Worm (Caenorhabditis elegans) whole organism, young adult: ENCODE measurements around the gene nduf-9.
A peak's percentile ranks its signal among the peaks of the same experiment; 100 is the strongest.

ENCODE experiments used
- B0019.2 ChIP-seq: fragments of 200-800 bp; sonication (Bioruptor generic); conservative IDR thresholded peaks from 2 replicates; pipeline ENCODE4 v1.3.6; 2022; ENCODE audit warnings: missing genetic modification reagents, missing genetic modification characterization, missing compliant biosample characterization
- B0035.1 ChIP-seq: sonication (generic microtip); optimal IDR thresholded peaks from 2 replicates; lab custom pipeline; 2016; ENCODE audit warnings: missing genetic modification characterization, mild to moderate bottlenecking, missing compliant biosample characterization, missing genotype, missing genetic modification reagents
- B0336.3 ChIP-seq: fragments of 200-800 bp; sonication (Bioruptor generic); IDR thresholded peaks from 2 replicates; pipeline ENCODE4 v1.3.6; 2022; ENCODE audit warnings: missing genetic modification characterization, missing compliant biosample characterization
- C06A6.2 ChIP-seq: fragments of 200-800 bp; sonication (Bioruptor generic); conservative IDR thresholded peaks from 2 replicates; pipeline ENCODE4 v1.3.6; 2022; ENCODE audit warnings: missing genetic modification characterization, missing compliant biosample characterization
- F49E8.2 ChIP-seq: sonication (generic microtip); optimal IDR thresholded peaks from 3 replicates; lab custom pipeline; 2017; ENCODE audit warnings: missing genetic modification characterization, mild to moderate bottlenecking, missing compliant biosample characterization, antibody characterized with exemption, moderate library complexity; ENCODE audit not compliant: insufficient read depth
- F52B5.7 ChIP-seq: sonication (generic microtip); optimal IDR thresholded peaks from 2 replicates; lab custom pipeline; 2016; ENCODE audit warnings: mild to moderate bottlenecking, missing genetic modification characterization, missing compliant biosample characterization
- F55B11.4 ChIP-seq: sonication (generic microtip); optimal IDR thresholded peaks from 2 replicates; lab custom pipeline; 2016; ENCODE audit warnings: missing compliant biosample characterization, missing genetic modification characterization, borderline replicate concordance; ENCODE audit not compliant: insufficient read depth
- K12H6.12 ChIP-seq: fragments of 200-800 bp; sonication (Bioruptor generic); optimal IDR thresholded peaks from 2 replicates; lab custom pipeline; 2018; ENCODE audit warnings: mild to moderate bottlenecking, missing genetic modification characterization, missing compliant biosample characterization
- T26A5.8 ChIP-seq: sonication (generic microtip); optimal IDR thresholded peaks from 2 replicates; lab custom pipeline; 2016; ENCODE audit warnings: missing genetic modification characterization, missing compliant biosample characterization
- Y53F4B.3 ChIP-seq: fragments of 200-800 bp; sonication (Bioruptor generic); IDR thresholded peaks from 2 replicates; pipeline ENCODE4 v1.3.6; 2022; ENCODE audit warnings: missing genetic modification reagents, missing genetic modification characterization, missing compliant biosample characterization
- Y53G8AR.9 ChIP-seq: fragments of 200-800 bp; sonication (Bioruptor generic); conservative IDR thresholded peaks from 2 replicates; pipeline ENCODE4 v1.3.6; 2022; ENCODE audit warnings: missing genetic modification reagents, missing genetic modification characterization, missing compliant biosample characterization
- Y67H2A.10 ChIP-seq: fragments of 200-800 bp; sonication (Bioruptor generic); conservative IDR thresholded peaks from 2 replicates; pipeline ENCODE4 v1.3.6; 2022; ENCODE audit warnings: missing genetic modification reagents, missing genetic modification characterization, missing compliant biosample characterization
- aptf-3 ChIP-seq: fragments of 200-800 bp; sonication (Bioruptor generic); IDR thresholded peaks from 2 replicates; pipeline ENCODE4 v1.3.6; 2022; ENCODE audit warnings: missing genetic modification characterization, missing compliant biosample characterization
- ceh-27 ChIP-seq: fragments of 200-800 bp; sonication (Bioruptor generic); optimal IDR thresholded peaks from 2 replicates; lab custom pipeline; 2018; ENCODE audit warnings: mild to moderate bottlenecking, missing genetic modification characterization, moderate library complexity, missing compliant biosample characterization
- ceh-40 ChIP-seq: fragments of 200-800 bp; sonication (Bioruptor generic); IDR thresholded peaks from 2 replicates; pipeline ENCODE4 v1.3.6; 2022; ENCODE audit warnings: missing genetic modification characterization, missing compliant biosample characterization
- ceh-58 ChIP-seq: fragments of 200-800 bp; sonication (Bioruptor generic); IDR thresholded peaks from 2 replicates; pipeline ENCODE4 v1.3.6; 2022; ENCODE audit warnings: missing genetic modification characterization, missing compliant biosample characterization
- ceh-79 ChIP-seq: sonication (generic microtip); optimal IDR thresholded peaks from 2 replicates; lab custom pipeline; 2017; ENCODE audit warnings: mild to moderate bottlenecking, missing genetic modification characterization, missing compliant biosample characterization
- chd-7 ChIP-seq: sonication (generic microtip); optimal IDR thresholded peaks from 2 replicates; lab custom pipeline; 2016; ENCODE audit warnings: mild to moderate bottlenecking, missing genetic modification characterization, moderate library complexity, missing compliant biosample characterization
- dox-1 ChIP-seq: fragments of 200-800 bp; sonication (Bioruptor generic); IDR thresholded peaks from 2 replicates; pipeline ENCODE4 v1.3.6; 2022; ENCODE audit warnings: missing genetic modification reagents, missing genetic modification characterization, missing compliant biosample characterization
- ets-4 ChIP-seq: fragments of 200-800 bp; sonication (Bioruptor generic); optimal IDR thresholded peaks from 2 replicates; lab custom pipeline; 2018; ENCODE audit warnings: mild to moderate bottlenecking, missing genetic modification characterization, missing compliant biosample characterization
- hlh-12 ChIP-seq: sonication (generic microtip); optimal IDR thresholded peaks from 2 replicates; lab custom pipeline; 2016; ENCODE audit warnings: missing genetic modification characterization, missing compliant biosample characterization
- hlh-26 ChIP-seq: fragments of 200-800 bp; sonication (Bioruptor generic); conservative IDR thresholded peaks from 2 replicates; pipeline ENCODE4 v1.3.6; 2022; ENCODE audit warnings: missing genetic modification reagents, missing genetic modification characterization, missing compliant biosample characterization
- hmg-1.2 ChIP-seq: fragments of 200-800 bp; sonication (Bioruptor generic); IDR thresholded peaks from 2 replicates; pipeline ENCODE4 v1.3.6; 2022; ENCODE audit warnings: missing genetic modification reagents, missing genetic modification characterization, missing compliant biosample characterization
- lag-1 ChIP-seq: fragments of 200-800 bp; sonication (Bioruptor generic); IDR thresholded peaks from 2 replicates; pipeline ENCODE4 v1.3.6; 2022; ENCODE audit warnings: missing genetic modification reagents, missing genetic modification characterization, missing compliant biosample characterization
- lin-26 ChIP-seq: fragments of 200-800 bp; sonication (Bioruptor generic); IDR thresholded peaks from 2 replicates; pipeline ENCODE4 v1.3.6; 2022; ENCODE audit warnings: missing genetic modification reagents, missing genetic modification characterization, missing compliant biosample characterization
- lin-35 ChIP-seq, 3 experiments: fragments of 150-350 bp in 2 of 3; sonication (generic microtip) in 1 of 3; optimal IDR thresholded peaks; 2 replicates each; lab custom pipeline; 2014 to 2018; ENCODE audit warnings: missing biosample characterization in 3 of 3, missing genetic modification characterization in 3 of 3, missing genetic modification reagents in 3 of 3
- lin-40 ChIP-seq: sonication (generic microtip); optimal IDR thresholded peaks from 2 replicates; lab custom pipeline; 2016; ENCODE audit warnings: missing genetic modification characterization, mild to moderate bottlenecking, missing compliant biosample characterization, missing genotype, missing genetic modification reagents
- lin-54 ChIP-seq: fragments of 200-800 bp; sonication (Bioruptor generic); optimal IDR thresholded peaks from 2 replicates; lab custom pipeline; 2018; ENCODE audit warnings: mild to moderate bottlenecking, missing genetic modification characterization, missing compliant biosample characterization
- lsy-27 ChIP-seq: sonication (generic microtip); optimal IDR thresholded peaks from 2 replicates; lab custom pipeline; 2017; ENCODE audit warnings: missing genetic modification characterization, mild to moderate bottlenecking, missing compliant biosample characterization, antibody characterized with exemption, missing genotype, borderline replicate concordance; ENCODE audit not compliant: insufficient read depth
- mcd-1 ChIP-seq: fragments of 200-800 bp; sonication (Bioruptor generic); IDR thresholded peaks from 2 replicates; pipeline ENCODE4 v1.3.6; 2022; ENCODE audit warnings: missing genetic modification reagents, missing genetic modification characterization, missing compliant biosample characterization
- mes-4 ChIP-seq: sonication (generic microtip); optimal IDR thresholded peaks from 2 replicates; lab custom pipeline; 2016; ENCODE audit warnings: missing genotype, missing genetic modification characterization, missing compliant biosample characterization
- mxl-1 ChIP-seq: sonication (generic microtip); optimal IDR thresholded peaks from 2 replicates; lab custom pipeline; 2016; ENCODE audit warnings: missing genetic modification characterization, missing compliant biosample characterization
- nfya-1 ChIP-seq: sonication (generic microtip); optimal IDR thresholded peaks from 2 replicates; lab custom pipeline; 2017; ENCODE audit warnings: antibody characterized with exemption, missing compliant biosample characterization, missing genetic modification characterization, borderline replicate concordance; ENCODE audit not compliant: insufficient read depth
- nfya-2 ChIP-seq: fragments of 200-800 bp; sonication (Bioruptor generic); IDR thresholded peaks from 2 replicates; pipeline ENCODE4 v1.3.6; 2022; ENCODE audit warnings: missing genetic modification reagents, missing genetic modification characterization, missing compliant biosample characterization
- nfyb-1 ChIP-seq: fragments of 200-800 bp; sonication (Bioruptor generic); IDR thresholded peaks from 2 replicates; pipeline ENCODE4 v1.3.6; 2022; ENCODE audit warnings: missing genetic modification reagents, missing genetic modification characterization, missing compliant biosample characterization
- nhr-120 ChIP-seq: fragments of 200-800 bp; sonication (Bioruptor generic); IDR thresholded peaks from 2 replicates; pipeline ENCODE4 v1.3.6; 2022; ENCODE audit warnings: missing genetic modification characterization, missing compliant biosample characterization
- nhr-27 ChIP-seq: fragments of 200-800 bp; sonication (Bioruptor generic); optimal IDR thresholded peaks from 2 replicates; lab custom pipeline; 2018; ENCODE audit warnings: mild to moderate bottlenecking, missing genetic modification characterization, moderate library complexity, missing compliant biosample characterization
- sdz-38 ChIP-seq: sonication (generic microtip); optimal IDR thresholded peaks from 2 replicates; lab custom pipeline; 2016; ENCODE audit warnings: missing genotype, missing genetic modification characterization, missing compliant biosample characterization
- sea-2 ChIP-seq: fragments of 200-800 bp; sonication (Bioruptor generic); IDR thresholded peaks from 2 replicates; pipeline ENCODE4 v1.3.6; 2022; ENCODE audit warnings: missing genetic modification characterization, missing compliant biosample characterization
- snpc-1.1 ChIP-seq: sonication (generic microtip); optimal IDR thresholded peaks from 2 replicates; lab custom pipeline; 2017; ENCODE audit warnings: missing genetic modification characterization, mild to moderate bottlenecking, missing compliant biosample characterization, antibody characterized with exemption, moderate library complexity, missing genotype, missing genetic modification reagents; ENCODE audit not compliant: insufficient read depth
- snpc-1.3 ChIP-seq: sonication (generic microtip); optimal IDR thresholded peaks from 2 replicates; lab custom pipeline; 2017; ENCODE audit warnings: missing genetic modification characterization, mild to moderate bottlenecking, missing compliant biosample characterization, antibody characterized with exemption, moderate library complexity, missing genotype, missing genetic modification reagents; ENCODE audit not compliant: insufficient read depth
- somi-1 ChIP-seq: fragments of 200-800 bp; sonication (Bioruptor generic); optimal IDR thresholded peaks from 2 replicates; lab custom pipeline; 2018; ENCODE audit warnings: mild to moderate bottlenecking, missing genetic modification characterization, missing compliant biosample characterization
- sptf-2 ChIP-seq: fragments of 200-800 bp; sonication (Bioruptor generic); optimal IDR thresholded peaks from 2 replicates; lab custom pipeline; 2018; ENCODE audit warnings: mild to moderate bottlenecking, missing genetic modification characterization, missing compliant biosample characterization
- tbx-9 ChIP-seq: sonication (generic microtip); optimal IDR thresholded peaks from 2 replicates; lab custom pipeline; 2016; ENCODE audit warnings: borderline replicate concordance, missing genetic modification characterization, inconsistent platforms, missing compliant biosample characterization
- unc-62 ChIP-seq: fragments of 150-350 bp; optimal IDR thresholded peaks from 2 replicates; lab custom pipeline; 2014; ENCODE audit warnings: missing biosample characterization, missing genetic modification reagents, missing genetic modification characterization
- xnd-1 ChIP-seq: sonication (generic microtip); optimal IDR thresholded peaks from 2 replicates; lab custom pipeline; 2016; ENCODE audit warnings: missing genotype, missing genetic modification reagents, missing genetic modification characterization, missing compliant biosample characterization
- zim-3 ChIP-seq: sonication (generic microtip); optimal IDR thresholded peaks from 2 replicates; lab custom pipeline; 2017; ENCODE audit warnings: mild to moderate bottlenecking, missing genetic modification characterization, moderate library complexity, missing compliant biosample characterization
- ztf-3 ChIP-seq: fragments of 200-800 bp; sonication (Bioruptor generic); optimal IDR thresholded peaks from 2 replicates; lab custom pipeline; 2018; ENCODE audit warnings: mild to moderate bottlenecking, missing genetic modification characterization, missing compliant biosample characterization
- ztf-6 ChIP-seq: fragments of 200-800 bp; sonication (Bioruptor generic); IDR thresholded peaks from 2 replicates; pipeline ENCODE4 v1.3.6; 2022; ENCODE audit warnings: missing genetic modification reagents, missing genetic modification characterization, missing compliant biosample characterization

Gene nduf-9

DNA sequence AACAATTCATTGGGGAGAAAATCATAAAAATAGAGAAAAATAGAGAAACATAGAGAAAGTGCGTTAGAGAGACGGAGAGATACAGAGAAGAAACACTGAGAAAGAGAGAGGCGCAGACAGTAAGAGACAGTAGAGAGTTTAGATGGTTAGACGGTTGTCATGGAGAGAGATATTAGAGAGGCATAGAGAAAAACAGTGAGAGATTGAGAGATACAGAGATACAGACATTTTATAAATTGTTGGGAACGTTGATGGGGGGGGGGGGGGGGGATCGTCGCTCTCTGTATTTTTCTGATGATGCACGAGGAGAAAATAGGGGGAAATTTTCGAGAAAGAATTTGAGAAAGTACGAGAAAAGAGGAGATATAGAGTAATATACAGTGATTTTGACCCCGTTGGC, 30.9 kb upstream of the nduf-9 start (continued):
- no peak for TF ChIP-seq F52B5.7 (tag; lab: Kevin White, UChicago)
- no peak for TF ChIP-seq zim-3 (tag; lab: Kevin White, UChicago)
- TF ChIP-seq sea-2 (GFP tag; lab: Robert Waterston, UW), result no peak
- no peak for TF ChIP-seq snpc-1.3 (tag; lab: Kevin White, UChicago)
- no peak for TF ChIP-seq unc-62 (GFP tag; lab: Kevin White, UChicago)
- no peak for TF ChIP-seq lsy-27
- TF ChIP-seq lin-54, result peak; percentile 50
- peak; percentile 88 for TF ChIP-seq lin-40
- TF ChIP-seq ceh-58 (GFP tag; lab: Robert Waterston, UW), result no peak
- TF ChIP-seq nfya-1 (tag; lab: Kevin White, UChicago), result no peak
- TF ChIP-seq hlh-26 (GFP tag; lab: Robert Waterston, UW), result no peak
- no peak for TF ChIP-seq ets-4 (GFP tag; lab: Kevin White, UChicago)
- no peak for TF ChIP-seq Y67H2A.10 (GFP tag; lab: Robert Waterston, UW)
- TF ChIP-seq sdz-38 (tag; lab: Kevin White, UChicago), result no peak
- no peak for TF ChIP-seq nhr-27 (tag; lab: Kevin White, UChicago)
- no peak for TF ChIP-seq nhr-120
- TF ChIP-seq B0336.3 (GFP tag; lab: Robert Waterston, UW), result peak; percentile 46; the same call in 1 of the 2 replicates
- no peak for TF ChIP-seq aptf-3 (GFP tag; lab: Robert Waterston, UW)
- TF ChIP-seq K12H6.12 (tag; lab: Kevin White, UChicago), result peak; percentile 34
- TF ChIP-seq dox-1, result no peak
- no peak for TF ChIP-seq B0035.1 (tag; lab: Kevin White, UChicago)
- TF ChIP-seq snpc-1.1 (tag; lab: Kevin White, UChicago), result no peak
- TF ChIP-seq somi-1 (GFP tag; lab: Kevin White, UChicago), result peak; percentile 84
- no peak for TF ChIP-seq tbx-9 (tag; lab: Kevin White, UChicago)
- TF ChIP-seq hlh-12 (tag; lab: Kevin White, UChicago), result no peak
- no peak for TF ChIP-seq ceh-27 (GFP tag; lab: Kevin White, UChicago)
- TF ChIP-seq Y53G8AR.9 (GFP tag; lab: Robert Waterston, UW), result no peak
- TF ChIP-seq B0019.2, result no peak
- peak; percentile 77 for TF ChIP-seq C06A6.2
- no peak for TF ChIP-seq ztf-6
- no peak for TF ChIP-seq mes-4 (tag; lab: Kevin White, UChicago)
- no peak for TF ChIP-seq ceh-40 (GFP tag; lab: Robert Waterston, UW)
- no peak for TF ChIP-seq ztf-3 (GFP tag; lab: Kevin White, UChicago)
- no peak for TF ChIP-seq nfya-2
- peak; percentile 56 for TF ChIP-seq mcd-1 (GFP tag; lab: Robert Waterston, UW)
- TF ChIP-seq nfyb-1 (GFP tag; lab: Robert Waterston, UW), result no peak
- no peak for TF ChIP-seq mxl-1
- no peak for TF ChIP-seq sptf-2
- TF ChIP-seq chd-7 (tag; lab: Kevin White, UChicago), result no peak
- TF ChIP-seq ceh-79, result no peak
- no peak for TF ChIP-seq F55B11.4 (tag; lab: Kevin White, UChicago)
- no peak for TF ChIP-seq lin-26
- TF ChIP-seq lag-1 (GFP tag; lab: Robert Waterston, UW), result no peak
- peak; percentile 98 for TF ChIP-seq hmg-1.2
- peak in 1 of 3 experiments; percentile 56 for TF ChIP-seq lin-35 (GFP tag; optimal IDR thresholded peaks at IDR 0.05; lab: Kevin White, UChicago)
- no peak for TF ChIP-seq xnd-1 (tag; lab: Kevin White, UChicago)
- TF ChIP-seq T26A5.8 (tag; lab: Kevin White, UChicago), result no peak
- no peak for TF ChIP-seq Y53F4B.3
- no peak for TF ChIP-seq F49E8.2 (tag; lab: Kevin White, UChicago)
